Worm (Caenorhabditis elegans) whole organism, L4/young adult: ENCODE results near the gene irld-62.

ENCODE experiments used
- W03F9.2 ChIP-seq: fragments of 150-350 bp; optimal IDR thresholded peaks from 2 replicates; lab custom pipeline; 2014; ENCODE audit warnings: missing biosample characterization, missing genetic modification characterization
- dao-5 ChIP-seq: sonication (generic microtip); optimal IDR thresholded peaks from 2 replicates; lab custom pipeline; 2016; ENCODE audit warnings: missing genotype, missing genetic modification characterization, moderate library complexity, missing compliant biosample characterization
- him-1 ChIP-seq: sonication (generic microtip); optimal IDR thresholded peaks from 2 replicates; lab custom pipeline; 2016; ENCODE audit warnings: missing genotype, missing genetic modification reagents, missing genetic modification characterization, missing compliant biosample characterization

DNA sequence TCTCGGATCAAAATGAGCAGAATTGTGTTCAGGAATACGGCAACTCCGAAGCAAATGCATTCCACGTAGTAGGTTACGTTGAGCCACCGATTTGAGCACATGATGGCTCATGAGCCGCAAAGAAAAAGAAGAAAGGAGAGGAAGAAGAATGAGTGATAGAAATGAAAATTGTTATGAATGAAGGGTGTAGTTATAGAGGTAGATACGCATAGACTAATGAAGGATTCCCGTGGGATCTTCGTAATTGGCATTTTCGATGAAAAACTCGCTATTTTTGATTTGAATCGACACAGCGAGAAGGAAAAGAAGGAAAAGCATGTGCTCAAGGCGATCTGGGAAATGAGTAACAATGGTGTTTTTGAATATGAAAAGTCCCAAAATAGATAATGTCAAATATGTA, 17.0 kb upstream of the irld-62 start, which contains the start of gene str-96:
- TF ChIP-seq him-1 (no peak), W03F9.2 (tag; lab: Kevin White, UChicago) (no peak), dao-5 (tag; lab: Kevin White, UChicago) (no peak)
